Fruit fly (Drosophila melanogaster) S2 (cell line): Measurements from ENCODE around the gene D19B.

Source experiments
- CG8478 ChIP-seq: fragments of >200 bp; optimal IDR thresholded peaks from 2 replicates; lab custom pipeline; 2018
- CTCF ChIP-seq, 2 experiments: fragments of >200 bp; optimal IDR thresholded peaks; 2 replicates each; lab custom pipeline; 2018

DNA sequence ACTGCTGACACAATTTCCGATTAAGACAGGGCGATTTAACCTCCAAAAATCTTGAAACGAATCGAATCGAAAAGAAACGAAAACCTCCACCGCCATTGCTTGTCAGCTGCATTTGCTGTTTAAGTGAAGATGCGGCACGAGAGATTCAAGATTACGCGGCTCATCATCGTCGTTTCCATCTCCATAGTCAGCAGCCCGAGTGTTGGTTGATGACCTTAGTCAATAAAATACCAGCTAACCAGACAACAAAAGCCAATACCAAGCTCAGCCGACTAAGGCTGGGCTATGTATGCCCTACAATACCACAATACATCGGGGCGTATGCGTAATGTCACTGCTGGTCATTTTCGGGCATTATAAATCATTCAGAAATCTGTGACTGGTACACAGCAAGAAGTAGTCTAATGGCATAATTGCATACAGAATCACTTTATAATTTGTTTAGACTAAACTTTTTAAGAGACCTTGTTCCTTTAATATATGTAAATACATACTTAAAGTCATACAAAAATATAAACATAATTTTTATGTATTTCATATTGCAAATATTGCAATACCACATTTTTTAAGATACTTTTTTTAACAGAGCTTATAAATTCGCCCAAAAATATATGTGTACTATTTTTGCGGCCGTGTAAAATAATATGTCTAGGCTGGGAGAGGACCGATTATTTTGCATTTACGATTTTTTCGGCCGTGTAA lies 43.8 kb downstream of the D19B start:
- no peak for TF ChIP-seq CG8478
- no peak for TF ChIP-seq CTCF (optimal IDR thresholded peaks at IDR 0.05; lab: Kevin White, UChicago)
